Fruit fly (Drosophila melanogaster) whole organism, wandering third instar larva: ENCODE data around the gene PIG-L.
A peak's percentile ranks its signal among the peaks of the same experiment; 100 is the strongest.

ENCODE experiments used
- Abd-B ChIP-seq: fragments of >200 bp; optimal IDR thresholded peaks from 2 replicates; lab custom pipeline; 2017; ENCODE audit warnings: missing biosample characterization, missing genetic modification characterization
- CG32264 ChIP-seq: fragments of 200-800 bp; sonication (Bioruptor generic); optimal IDR thresholded peaks from 2 replicates; lab custom pipeline; 2016; ENCODE audit warnings: missing biosample characterization, missing genetic modification characterization
- CG9705 ChIP-seq: fragments of 200-800 bp; sonication (Bioruptor generic); optimal IDR thresholded peaks from 2 replicates; lab custom pipeline; 2018; ENCODE audit warnings: missing biosample characterization, mild to moderate bottlenecking, missing genetic modification characterization
- CrebA ChIP-seq: fragments of 200-800 bp; sonication (Bioruptor generic); optimal IDR thresholded peaks from 2 replicates; lab custom pipeline; 2016; ENCODE audit warnings: missing biosample characterization, mild to moderate bottlenecking, missing genetic modification characterization, borderline replicate concordance
- Dfd ChIP-seq: fragments of >200 bp; optimal IDR thresholded peaks from 2 replicates; lab custom pipeline; 2017; ENCODE audit warnings: missing biosample characterization, missing genetic modification characterization
- Dif ChIP-seq: fragments of 200-275, 200-300 bp; sonication (Bioruptor generic); optimal IDR thresholded peaks from 2 replicates; lab custom pipeline; 2018; ENCODE audit warnings: missing biosample characterization, missing genetic modification characterization; ENCODE audit not compliant: partially characterized antibody
- GATAd ChIP-seq: sonication (Bioruptor generic); optimal IDR thresholded peaks from 2 replicates; lab custom pipeline; 2016; ENCODE audit warnings: missing biosample characterization, missing genetic modification characterization
- HLH106 ChIP-seq: fragments of 200-800 bp; optimal IDR thresholded peaks from 3 replicates; lab custom pipeline; 2019; ENCODE audit warnings: missing biosample characterization, mild to moderate bottlenecking, missing genetic modification characterization, moderate library complexity
- Hnf4 ChIP-seq: fragments of 200-800 bp; sonication (Bioruptor generic); optimal IDR thresholded peaks from 2 replicates; lab custom pipeline; 2016; ENCODE audit warnings: missing biosample characterization, mild to moderate bottlenecking, missing genetic modification characterization
- Hr78 ChIP-seq: fragments of >200 bp; optimal IDR thresholded peaks from 2 replicates; lab custom pipeline; 2017; ENCODE audit warnings: missing biosample characterization, missing genetic modification characterization
- Hr83 ChIP-seq: fragments of 200-300 bp; sonication (Bioruptor generic); optimal IDR thresholded peaks from 2 replicates; lab custom pipeline; 2016; ENCODE audit warnings: missing biosample characterization, mild to moderate bottlenecking, missing genetic modification characterization, moderate library complexity; ENCODE audit not compliant: poor library complexity, severe bottlenecking
- Jra ChIP-seq: sonication (Bioruptor generic); optimal IDR thresholded peaks from 2 replicates; lab custom pipeline; 2016; ENCODE audit warnings: missing biosample characterization, missing genetic modification characterization
- Mio ChIP-seq: sonication (Bioruptor generic); optimal IDR thresholded peaks from 2 replicates; lab custom pipeline; 2016; ENCODE audit warnings: missing biosample characterization, missing genetic modification characterization
- Myc ChIP-seq: fragments of >200 bp; optimal IDR thresholded peaks from 2 replicates; lab custom pipeline; 2017
- N ChIP-seq: fragments of >200 bp; optimal IDR thresholded peaks from 2 replicates; lab custom pipeline; 2018; ENCODE audit warnings: missing biosample characterization, missing external identifiers, missing genetic modification characterization
- OdsH ChIP-seq: fragments of 200-800 bp; sonication (Bioruptor generic); optimal IDR thresholded peaks from 2 replicates; lab custom pipeline; 2016; ENCODE audit warnings: missing biosample characterization, mild to moderate bottlenecking, missing genetic modification characterization
- Rel ChIP-seq, 2 experiments: fragments of 200-800 bp; sonication (Bioruptor generic) in 1 of 2; optimal IDR thresholded peaks; 2 replicates in 1 of 2; 3 replicates in 1 of 2; lab custom pipeline; 2016 to 2019; ENCODE audit warnings: mild to moderate bottlenecking in 2 of 2, missing biosample characterization in 2 of 2, missing genetic modification characterization in 2 of 2, moderate library complexity in 1 of 2
- Sp1 ChIP-seq: fragments of 200-800 bp; sonication (Bioruptor generic); optimal IDR thresholded peaks from 3 replicates; lab custom pipeline; 2019; ENCODE audit warnings: missing biosample characterization, mild to moderate bottlenecking, missing genetic modification characterization, moderate library complexity
- Vsx2 ChIP-seq: fragments of 200-300, 225-300 bp; sonication (Bioruptor generic); optimal IDR thresholded peaks from 2 replicates; lab custom pipeline; 2018; ENCODE audit warnings: missing biosample characterization, missing genetic modification characterization; ENCODE audit not compliant: partially characterized antibody
- br ChIP-seq: fragments of 200-800 bp; sonication (Bioruptor generic); optimal IDR thresholded peaks from 2 replicates; lab custom pipeline; 2016; ENCODE audit warnings: missing biosample characterization, missing genetic modification characterization
- brk ChIP-seq: fragments of 200-800 bp; sonication (Bioruptor generic); optimal IDR thresholded peaks from 2 replicates; lab custom pipeline; 2016; ENCODE audit warnings: missing biosample characterization, mild to moderate bottlenecking, missing genetic modification characterization
- dl ChIP-seq, 2 experiments: fragments of 175-275, 200-275 bp in 1 of 2; fragments of 200-275 bp in 1 of 2; sonication (Bioruptor generic); optimal IDR thresholded peaks; lab custom pipeline; 2018; ENCODE audit warnings: mild to moderate bottlenecking in 2 of 2, missing biosample characterization in 2 of 2, missing genetic modification characterization in 2 of 2, moderate library complexity in 2 of 2; ENCODE audit not compliant: partially characterized antibody in 2 of 2, insufficient read depth in 1 of 2
- dmrt93B ChIP-seq: fragments of 200-800 bp; sonication (Bioruptor generic); optimal IDR thresholded peaks from 2 replicates; lab custom pipeline; 2018; ENCODE audit warnings: missing biosample characterization, mild to moderate bottlenecking, missing genetic modification characterization
- dsf ChIP-seq: sonication (Bioruptor generic); optimal IDR thresholded peaks from 2 replicates; lab custom pipeline; 2016; ENCODE audit warnings: missing biosample characterization, missing genetic modification characterization, borderline replicate concordance
- ey ChIP-seq: fragments of 200-800 bp; sonication (Bioruptor generic); optimal IDR thresholded peaks from 2 replicates; lab custom pipeline; 2016; ENCODE audit warnings: missing biosample characterization, missing genetic modification characterization
- foxo ChIP-seq, 2 experiments: fragments of 200-800 bp; sonication (Bioruptor generic); optimal IDR thresholded peaks; 2 replicates in 1 of 2; 3 replicates in 1 of 2; lab custom pipeline; 2016 to 2017; ENCODE audit warnings: missing biosample characterization in 2 of 2, missing genetic modification characterization in 2 of 2
- fru ChIP-seq: fragments of 200-800 bp; sonication (Bioruptor generic); optimal IDR thresholded peaks from 3 replicates; lab custom pipeline; 2016; ENCODE audit warnings: missing biosample characterization, mild to moderate bottlenecking, missing genetic modification characterization
- h ChIP-seq: fragments of 200-800 bp; sonication (Bioruptor generic); optimal IDR thresholded peaks from 3 replicates; lab custom pipeline; 2016; ENCODE audit warnings: missing biosample characterization, mild to moderate bottlenecking, missing genetic modification characterization
- jim ChIP-seq: fragments of 175-275, 200-325 bp; sonication (Bioruptor generic); optimal IDR thresholded peaks from 2 replicates; lab custom pipeline; 2016; ENCODE audit warnings: missing biosample characterization, mild to moderate bottlenecking, missing genetic modification characterization
- lola ChIP-seq: fragments of >200 bp; optimal IDR thresholded peaks from 2 replicates; lab custom pipeline; 2017; ENCODE audit warnings: missing biosample characterization, missing genetic modification characterization
- pan ChIP-seq: fragments of >200 bp; optimal IDR thresholded peaks from 2 replicates; lab custom pipeline; 2017
- psq ChIP-seq: fragments of 200-800 bp; sonication (Bioruptor generic); optimal IDR thresholded peaks from 3 replicates; lab custom pipeline; 2017; ENCODE audit warnings: missing biosample characterization, mild to moderate bottlenecking, missing genetic modification characterization, moderate library complexity
- rgr ChIP-seq: fragments of 200-800 bp; sonication (Bioruptor generic); optimal IDR thresholded peaks from 3 replicates; lab custom pipeline; 2016; ENCODE audit warnings: missing biosample characterization, mild to moderate bottlenecking, missing genetic modification characterization
- sage ChIP-seq: fragments of 200-800 bp; sonication (Bioruptor generic); optimal IDR thresholded peaks from 2 replicates; lab custom pipeline; 2016; ENCODE audit warnings: missing biosample characterization, mild to moderate bottlenecking, missing genetic modification characterization
- sv ChIP-seq: fragments of 200-800 bp; sonication (Bioruptor generic); optimal IDR thresholded peaks from 3 replicates; lab custom pipeline; 2016; ENCODE audit warnings: missing biosample characterization, missing genetic modification characterization
- tai ChIP-seq: sonication (Bioruptor generic); optimal IDR thresholded peaks from 2 replicates; lab custom pipeline; 2016; ENCODE audit warnings: missing biosample characterization, missing genetic modification characterization
- usp ChIP-seq: fragments of >200 bp; optimal IDR thresholded peaks from 2 replicates; lab custom pipeline; 2017; ENCODE audit warnings: missing biosample characterization, missing genetic modification characterization
- woc ChIP-seq: sonication (Bioruptor generic); optimal IDR thresholded peaks from 2 replicates; lab custom pipeline; 2016; ENCODE audit warnings: missing biosample characterization, mild to moderate bottlenecking, missing genetic modification characterization

PIG-L gene

dm6 chr3R:20001595-20001997 is 19.5 kb downstream of the PIG-L start (continued):
- no peak for TF ChIP-seq Rel (GFP tag; optimal IDR thresholded peaks at IDR 0.05; lab: Kevin White, UChicago)
- TF ChIP-seq Rel (tag; optimal IDR thresholded peaks at IDR 0.05; lab: Kevin White, UChicago), result no peak
- no peak for TF ChIP-seq CG9705 (GFP tag; lab: Kevin White, UChicago)
- no peak for TF ChIP-seq ey (GFP tag; lab: Kevin White, UChicago)

DNA sequence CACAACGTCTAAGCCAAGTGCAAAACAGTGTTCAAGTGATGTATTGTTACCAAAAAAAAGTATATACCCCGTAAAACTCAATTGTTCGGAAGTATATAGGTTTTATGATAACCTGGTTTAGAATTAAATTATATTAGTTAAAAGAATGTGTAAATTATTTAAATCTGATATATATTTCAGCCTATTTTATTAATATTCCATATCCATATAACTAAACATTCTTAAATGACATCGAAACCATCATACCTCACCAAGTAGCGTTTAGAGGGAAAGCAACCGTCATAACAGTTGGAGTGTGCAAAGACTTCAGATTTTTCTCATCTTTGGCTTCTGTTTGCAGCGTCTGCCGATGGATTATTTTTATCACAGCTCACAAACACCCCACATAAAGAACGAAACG is 21.7 kb downstream of the PIG-L start:
- TF ChIP-seq Hr83 (GFP tag; lab: Kevin White, UChicago) (no peak), foxo (GFP tag; optimal IDR thresholded peaks at IDR 0.05; lab: Kevin White, UChicago) (peak in 1 of 2 experiments; percentile 83), Vsx2 (GFP tag; lab: Kevin White, UChicago) (no peak), Myc (no peak), Sp1 (GFP tag; lab: Kevin White, UChicago) (peak; percentile 86), HLH106 (tag; lab: Kevin White, UChicago) (peak; percentile 89), GATAd (GFP tag; lab: Kevin White, UChicago) (peak; percentile 24), sage (peak; percentile 10), Dfd (GFP tag; lab: Kevin White, UChicago) (no peak), CrebA (GFP tag; lab: Kevin White, UChicago) (no peak), lola (GFP tag; lab: Kevin White, UChicago) (no peak), dmrt93B (GFP tag; lab: Kevin White, UChicago) (peak; percentile 44), fru (GFP tag; lab: Kevin White, UChicago) (peak; percentile 68), pan (lab: Kevin White, UChicago) (no peak), Jra (GFP tag; lab: Kevin White, UChicago) (peak; percentile 18), Hr78 (GFP tag; lab: Kevin White, UChicago) (no peak), CG9705 (GFP tag; lab: Kevin White, UChicago) (peak; percentile 52), dl (GFP tag; optimal IDR thresholded peaks at IDR 0.05; lab: Kevin White, UChicago; ENCODE audit: insufficient read depth in 1 of 2, partially characterized antibody in 2 of 2) (no peak), OdsH (peak; percentile 86), sv (peak; percentile 50), usp (GFP tag; lab: Kevin White, UChicago) (no peak), rgr (peak; percentile 86), jim (GFP tag; lab: Kevin White, UChicago) (no peak), woc (peak; percentile 44), brk (GFP tag; lab: Kevin White, UChicago) (peak; percentile 81), Abd-B (no peak), ey (GFP tag; lab: Kevin White, UChicago) (peak; percentile 55), Hnf4 (GFP tag; lab: Kevin White, UChicago) (peak; percentile 45), h (GFP tag; lab: Kevin White, UChicago) (peak; percentile 78), dsf (no peak), psq (GFP tag; lab: Kevin White, UChicago) (peak; percentile 78), CG32264 (GFP tag; lab: Kevin White, UChicago) (no peak), Dif (GFP tag; lab: Kevin White, UChicago) (no peak), tai (GFP tag; lab: Kevin White, UChicago) (peak; percentile 28), br (peak; percentile 46), Mio (GFP tag; lab: Kevin White, UChicago) (no peak), N (GFP tag; lab: Kevin White, UChicago) (no peak), Rel (GFP tag; optimal IDR thresholded peaks at IDR 0.05; lab: Kevin White, UChicago) (no peak), Rel (tag; optimal IDR thresholded peaks at IDR 0.05; lab: Kevin White, UChicago) (peak; percentile 45)

- TF ChIP-seq Abd-B (no peak), ey (GFP tag; lab: Kevin White, UChicago) (peak; percentile 73), CG32264 (GFP tag; lab: Kevin White, UChicago) (no peak), tai (GFP tag; lab: Kevin White, UChicago) (peak; percentile 6), Vsx2 (GFP tag; lab: Kevin White, UChicago) (no peak), dmrt93B (GFP tag; lab: Kevin White, UChicago) (peak; percentile 20), rgr (peak; percentile 68), dl (GFP tag; optimal IDR thresholded peaks at IDR 0.05; lab: Kevin White, UChicago; ENCODE audit: insufficient read depth in 1 of 2, partially characterized antibody in 2 of 2) (no peak), Hr78 (GFP tag; lab: Kevin White, UChicago) (no peak), Sp1 (GFP tag; lab: Kevin White, UChicago) (peak; percentile 44), Jra (GFP tag; lab: Kevin White, UChicago) (no peak), Mio (GFP tag; lab: Kevin White, UChicago) (no peak), pan (lab: Kevin White, UChicago) (no peak), fru (GFP tag; lab: Kevin White, UChicago) (peak; percentile 58), Rel (GFP tag; optimal IDR thresholded peaks at IDR 0.05; lab: Kevin White, UChicago) (no peak), Rel (tag; optimal IDR thresholded peaks at IDR 0.05; lab: Kevin White, UChicago) (no peak), HLH106 (tag; lab: Kevin White, UChicago) (peak; percentile 55), CrebA (GFP tag; lab: Kevin White, UChicago) (no peak), sage (no peak), h (GFP tag; lab: Kevin White, UChicago) (peak; percentile 72), usp (GFP tag; lab: Kevin White, UChicago) (no peak), CG9705 (GFP tag; lab: Kevin White, UChicago) (no peak), N (GFP tag; lab: Kevin White, UChicago) (no peak), OdsH (peak; percentile 46), jim (GFP tag; lab: Kevin White, UChicago) (no peak), Dfd (GFP tag; lab: Kevin White, UChicago) (no peak), woc (peak; percentile 42), Hr83 (GFP tag; lab: Kevin White, UChicago) (no peak), psq (GFP tag; lab: Kevin White, UChicago) (peak; percentile 45), brk (GFP tag; lab: Kevin White, UChicago) (peak; percentile 6), GATAd (GFP tag; lab: Kevin White, UChicago) (no peak), sv (peak; percentile 18), Myc (no peak), dsf (no peak), lola (GFP tag; lab: Kevin White, UChicago) (no peak), foxo (GFP tag; optimal IDR thresholded peaks at IDR 0.05; lab: Kevin White, UChicago) (peak in 1 of 2 experiments; percentile 66), Hnf4 (GFP tag; lab: Kevin White, UChicago) (peak; percentile 62)
Measured at dm6 chr3R:19998418-19998817, 22.7 kb downstream of the PIG-L start.
